Worm (Caenorhabditis elegans) whole organism, late embryonic: ENCODE results near the gene spin-4.

Experiments used
- C38D4.7 ChIP-seq: fragments of 200-800 bp; sonication (Bioruptor generic); optimal IDR thresholded peaks from 2 replicates; lab custom pipeline; 2018; ENCODE audit warnings: mild to moderate bottlenecking, missing genetic modification characterization, moderate library complexity, missing compliant biosample characterization
- K02D7.2 ChIP-seq: sonication (generic microtip); optimal IDR thresholded peaks from 2 replicates; lab custom pipeline; 2017; ENCODE audit warnings: mild to moderate bottlenecking, missing genetic modification characterization, missing compliant biosample characterization
- T23F11.4 ChIP-seq: fragments of 200-800 bp; sonication (Bioruptor generic); optimal IDR thresholded peaks from 2 replicates; lab custom pipeline; 2018; ENCODE audit warnings: mild to moderate bottlenecking, missing genetic modification characterization, missing compliant biosample characterization
- ahr-1 ChIP-seq: sonication (generic microtip); optimal IDR thresholded peaks from 2 replicates; lab custom pipeline; 2016; ENCODE audit warnings: missing genetic modification characterization, missing compliant biosample characterization
- ceh-14 ChIP-seq: sonication (generic microtip); optimal IDR thresholded peaks from 2 replicates; lab custom pipeline; 2016; ENCODE audit warnings: missing genotype, missing genetic modification characterization, missing compliant biosample characterization
- ceh-18 ChIP-seq: sonication (generic microtip); optimal IDR thresholded peaks from 2 replicates; lab custom pipeline; 2016; ENCODE audit warnings: missing genetic modification characterization, missing compliant biosample characterization
- ceh-22 ChIP-seq: sonication (generic microtip); optimal IDR thresholded peaks from 2 replicates; lab custom pipeline; 2017; ENCODE audit warnings: missing biosample characterization, missing genetic modification characterization
- ceh-24 ChIP-seq: sonication (generic microtip); optimal IDR thresholded peaks from 2 replicates; lab custom pipeline; 2016; ENCODE audit warnings: mild to moderate bottlenecking, missing genetic modification characterization, missing compliant biosample characterization
- ceh-30 ChIP-seq: fragments of 150-350 bp; optimal IDR thresholded peaks from 2 replicates; lab custom pipeline; 2014; ENCODE audit warnings: missing biosample characterization, missing genetic modification characterization
- ceh-31 ChIP-seq: sonication (generic microtip); optimal IDR thresholded peaks from 2 replicates; lab custom pipeline; 2016; ENCODE audit warnings: missing genetic modification characterization, missing compliant biosample characterization
- ceh-34 ChIP-seq: sonication (generic microtip); optimal IDR thresholded peaks from 2 replicates; lab custom pipeline; 2016; ENCODE audit warnings: mild to moderate bottlenecking, missing genetic modification characterization, missing compliant biosample characterization
- ceh-45 ChIP-seq: fragments of 200-800 bp; sonication (Bioruptor generic); IDR thresholded peaks from 2 replicates; pipeline ENCODE4 v1.3.6; 2022; ENCODE audit warnings: missing genetic modification reagents, missing genetic modification characterization, missing compliant biosample characterization
- ceh-48 ChIP-seq: sonication (generic microtip); optimal IDR thresholded peaks from 2 replicates; lab custom pipeline; 2016; ENCODE audit warnings: missing genetic modification characterization, inconsistent platforms, missing compliant biosample characterization
- ceh-6 ChIP-seq: fragments of 200-800 bp; sonication (Bioruptor generic); optimal IDR thresholded peaks from 2 replicates; lab custom pipeline; 2018; ENCODE audit warnings: mild to moderate bottlenecking, missing genetic modification characterization, missing compliant biosample characterization
- ceh-9 ChIP-seq: sonication (generic microtip); optimal IDR thresholded peaks from 2 replicates; lab custom pipeline; 2016; ENCODE audit warnings: mild to moderate bottlenecking, missing genetic modification characterization, inconsistent platforms, missing compliant biosample characterization
- dmd-4 ChIP-seq: sonication (generic microtip); optimal IDR thresholded peaks from 2 replicates; lab custom pipeline; 2016; ENCODE audit warnings: borderline replicate concordance, missing genetic modification characterization, missing compliant biosample characterization
- elt-2 ChIP-seq: sonication (generic microtip); optimal IDR thresholded peaks from 2 replicates; lab custom pipeline; 2016; ENCODE audit warnings: missing genetic modification reagents, missing genetic modification characterization, missing compliant biosample characterization
- elt-4 ChIP-seq: sonication (generic microtip); optimal IDR thresholded peaks from 2 replicates; lab custom pipeline; 2016; ENCODE audit warnings: missing genetic modification characterization, missing compliant biosample characterization
- ets-4 ChIP-seq: sonication (generic microtip); optimal IDR thresholded peaks from 2 replicates; lab custom pipeline; 2016; ENCODE audit warnings: missing genetic modification characterization, missing compliant biosample characterization
- eyg-1 ChIP-seq: sonication (generic microtip); optimal IDR thresholded peaks from 2 replicates; lab custom pipeline; 2016; ENCODE audit warnings: missing genotype, missing genetic modification characterization, missing compliant biosample characterization
- fax-1 ChIP-seq: sonication (generic microtip); optimal IDR thresholded peaks from 2 replicates; lab custom pipeline; 2016; ENCODE audit warnings: missing genotype, missing genetic modification characterization, missing compliant biosample characterization
- fkh-10 ChIP-seq: fragments of 150-350 bp; optimal IDR thresholded peaks from 2 replicates; lab custom pipeline; 2014; ENCODE audit warnings: missing biosample characterization, missing genetic modification reagents, missing genetic modification characterization
- fkh-6 ChIP-seq: sonication (generic microtip); optimal IDR thresholded peaks from 2 replicates; lab custom pipeline; 2016; ENCODE audit warnings: missing genetic modification characterization, missing compliant biosample characterization
- gmeb-2 ChIP-seq: sonication (generic microtip); optimal IDR thresholded peaks from 2 replicates; lab custom pipeline; 2016; ENCODE audit warnings: missing genetic modification characterization, inconsistent platforms, missing compliant biosample characterization
- hlh-30 ChIP-seq: sonication (generic microtip); optimal IDR thresholded peaks from 2 replicates; lab custom pipeline; 2017; ENCODE audit warnings: antibody characterized with exemption, missing genetic modification characterization, missing compliant biosample characterization; ENCODE audit not compliant: insufficient read depth
- hlh-6 ChIP-seq: sonication (generic microtip); optimal IDR thresholded peaks from 2 replicates; lab custom pipeline; 2016; ENCODE audit warnings: missing genotype, missing genetic modification characterization, missing compliant biosample characterization
- lim-6 ChIP-seq: sonication (generic microtip); optimal IDR thresholded peaks from 2 replicates; lab custom pipeline; 2016; ENCODE audit warnings: missing genetic modification characterization, missing compliant biosample characterization
- lin-11 ChIP-seq: fragments of 200-800 bp; sonication (Bioruptor generic); optimal IDR thresholded peaks from 2 replicates; lab custom pipeline; 2018; ENCODE audit warnings: mild to moderate bottlenecking, missing genetic modification characterization, missing compliant biosample characterization
- nfya-1 ChIP-seq: sonication (generic microtip); optimal IDR thresholded peaks from 2 replicates; lab custom pipeline; 2017; ENCODE audit warnings: missing genetic modification characterization, mild to moderate bottlenecking, missing compliant biosample characterization, antibody characterized with exemption, moderate library complexity
- nhr-232 ChIP-seq: sonication (generic microtip); optimal IDR thresholded peaks from 2 replicates; lab custom pipeline; 2016; ENCODE audit warnings: missing genetic modification characterization, missing compliant biosample characterization
- npax-4 ChIP-seq: sonication (generic microtip); optimal IDR thresholded peaks from 2 replicates; lab custom pipeline; 2016; ENCODE audit warnings: missing genetic modification characterization, missing compliant biosample characterization
- pat-9 ChIP-seq: fragments of 200-800 bp; sonication (Bioruptor generic); optimal IDR thresholded peaks from 2 replicates; lab custom pipeline; 2018; ENCODE audit warnings: mild to moderate bottlenecking, missing genetic modification characterization, moderate library complexity, missing compliant biosample characterization
- pha-2 ChIP-seq: sonication (generic microtip); optimal IDR thresholded peaks from 2 replicates; lab custom pipeline; 2017; ENCODE audit warnings: mild to moderate bottlenecking, missing genetic modification characterization, missing compliant biosample characterization
- pha-4 ChIP-seq: fragments of 150-350 bp; optimal IDR thresholded peaks from 2 replicates; lab custom pipeline; 2018; ENCODE audit warnings: missing biosample characterization, missing genetic modification reagents, missing genetic modification characterization
- pqm-1 ChIP-seq: sonication (generic microtip); optimal IDR thresholded peaks from 2 replicates; lab custom pipeline; 2016; ENCODE audit warnings: missing genetic modification characterization, missing compliant biosample characterization
- ref-2 ChIP-seq: sonication (generic microtip); optimal IDR thresholded peaks from 2 replicates; lab custom pipeline; 2016; ENCODE audit warnings: missing genetic modification characterization, missing compliant biosample characterization
- rnt-1 ChIP-seq: sonication (generic microtip); optimal IDR thresholded peaks from 2 replicates; lab custom pipeline; 2016; ENCODE audit warnings: missing genetic modification characterization, missing compliant biosample characterization
- sdc-2 ChIP-seq: sonication (generic microtip); optimal IDR thresholded peaks from 2 replicates; lab custom pipeline; 2016; ENCODE audit warnings: missing genotype, missing genetic modification characterization, missing compliant biosample characterization
- sox-4 ChIP-seq: sonication (generic microtip); optimal IDR thresholded peaks from 2 replicates; lab custom pipeline; 2017; ENCODE audit warnings: mild to moderate bottlenecking, missing genetic modification characterization, inconsistent platforms, missing compliant biosample characterization
- tbx-2 ChIP-seq: sonication (generic microtip); optimal IDR thresholded peaks from 2 replicates; lab custom pipeline; 2016; ENCODE audit warnings: missing genetic modification characterization, missing compliant biosample characterization
- tbx-7 ChIP-seq: sonication (generic microtip); optimal IDR thresholded peaks from 2 replicates; lab custom pipeline; 2016; ENCODE audit warnings: missing genotype, missing genetic modification characterization, missing compliant biosample characterization
- unc-42 ChIP-seq: sonication (generic microtip); optimal IDR thresholded peaks from 2 replicates; lab custom pipeline; 2016; ENCODE audit warnings: missing genotype, missing genetic modification characterization, missing compliant biosample characterization
- unc-55 ChIP-seq: sonication (generic microtip); optimal IDR thresholded peaks from 2 replicates; lab custom pipeline; 2017; ENCODE audit warnings: missing biosample characterization, missing genetic modification reagents, missing genetic modification characterization
- unc-86 ChIP-seq: sonication (generic microtip); optimal IDR thresholded peaks from 2 replicates; lab custom pipeline; 2016; ENCODE audit warnings: missing genetic modification characterization, missing compliant biosample characterization
- ztf-16 ChIP-seq: sonication (generic microtip); optimal IDR thresholded peaks from 2 replicates; lab custom pipeline; 2017; ENCODE audit warnings: missing genetic modification characterization, missing compliant biosample characterization

Gene spin-4

ce11 chrIII:12702375-12702774 is 14.3 kb downstream of the spin-4 start:
- TF ChIP-seq eyg-1 (tag; lab: Kevin White, UChicago) (no peak), nfya-1 (peak; percentile 85)

- TF ChIP-seq nhr-232 (tag; lab: Kevin White, UChicago) (no peak), nfya-1 (peak; percentile 91)
These were observed 15.1 kb downstream of the spin-4 start for ce11 chrIII:12703237-12703636.

ce11 chrIII:12711217-12711616 is 23.1 kb downstream of the spin-4 start, which contains the start of gene hut-1:
hut-1 (plus strand) TSS chrIII:12711560.
- TF ChIP-seq T23F11.4 (GFP tag; lab: Kevin White, UChicago) (no peak), ceh-14 (no peak), sdc-2 (tag; lab: Kevin White, UChicago) (no peak), lim-6 (tag; lab: Kevin White, UChicago) (no peak), tbx-7 (no peak), pat-9 (tag; lab: Kevin White, UChicago) (no peak), ceh-6 (GFP tag; lab: Kevin White, UChicago) (no peak), pqm-1 (tag; lab: Kevin White, UChicago) (no peak), ceh-31 (peak; percentile 33), ref-2 (tag; lab: Kevin White, UChicago) (peak; percentile 31), nhr-232 (tag; lab: Kevin White, UChicago) (no peak), elt-4 (no peak), sox-4 (tag; lab: Kevin White, UChicago) (no peak), npax-4 (tag; lab: Kevin White, UChicago) (no peak), ceh-24 (no peak), ceh-30 (tag; lab: Kevin White, UChicago) (no peak), hlh-6 (no peak), elt-2 (tag; lab: Kevin White, UChicago) (no peak), ceh-22 (tag; lab: Kevin White, UChicago) (no peak), fax-1 (tag; lab: Kevin White, UChicago) (no peak), dmd-4 (tag; lab: Kevin White, UChicago) (no peak), ceh-9 (tag; lab: Kevin White, UChicago) (no peak), ceh-34 (tag; lab: Kevin White, UChicago) (no peak), C38D4.7 (GFP tag; lab: Kevin White, UChicago) (no peak), unc-42 (tag; lab: Kevin White, UChicago) (peak; percentile 72), nfya-1 (peak; percentile 32), rnt-1 (no peak), K02D7.2 (no peak), hlh-30 (no peak), lin-11 (tag; lab: Kevin White, UChicago) (no peak), ceh-45 (GFP tag; lab: Robert Waterston, UW) (no peak), unc-86 (no peak), ceh-48 (peak; percentile 17), unc-55 (no peak), pha-4 (tag; lab: Kevin White, UChicago) (no peak), fkh-6 (tag; lab: Kevin White, UChicago) (no peak)

- no peak for TF ChIP-seq pha-2
- no peak for TF ChIP-seq elt-4
- TF ChIP-seq K02D7.2: no peak
- no peak for TF ChIP-seq gmeb-2 (tag; lab: Kevin White, UChicago)
- TF ChIP-seq ceh-45 (GFP tag; lab: Robert Waterston, UW): no peak
- TF ChIP-seq ets-4: no peak
- TF ChIP-seq fkh-10 (GFP tag; lab: Kevin White, UChicago): no peak
- TF ChIP-seq ahr-1: no peak
- no peak for TF ChIP-seq pqm-1 (tag; lab: Kevin White, UChicago)
- TF ChIP-seq unc-42 (tag; lab: Kevin White, UChicago): no peak
- TF ChIP-seq ceh-34 (tag; lab: Kevin White, UChicago): no peak
- TF ChIP-seq fax-1 (tag; lab: Kevin White, UChicago): no peak
- no peak for TF ChIP-seq ztf-16 (tag; lab: Kevin White, UChicago)
- TF ChIP-seq ceh-18: no peak
- TF ChIP-seq ceh-24: no peak
- no peak for TF ChIP-seq tbx-2 (tag; lab: Kevin White, UChicago)
- no peak for TF ChIP-seq rnt-1
- TF ChIP-seq nhr-232 (tag; lab: Kevin White, UChicago): no peak
- TF ChIP-seq, all 69 proteins: peak for 0
These were observed 23.6 kb downstream of the spin-4 start for ce11 chrIII:12711682-12712081.
